Worm (Caenorhabditis elegans) whole organism, midembryonic: ENCODE measurements around the gene pqn-94.
"Not testable (repeated sequence)": the region's sequence is repeated elsewhere in the genome, so short reads cannot be mapped to it uniquely, and the experiment has no call there.

Experiments
- T22C8.4 ChIP-seq: fragments of 200-800 bp; sonication (Bioruptor generic); IDR thresholded peaks from 2 replicates; pipeline ENCODE4 v1.3.6; 2022; ENCODE audit warnings: missing genetic modification characterization, missing compliant biosample characterization
- cog-1 ChIP-seq: sonication (generic microtip); optimal IDR thresholded peaks from 2 replicates; lab custom pipeline; 2016; ENCODE audit warnings: missing genetic modification characterization, missing compliant biosample characterization
- flt-1 ChIP-seq: fragments of 200-800 bp; sonication (Bioruptor generic); IDR thresholded peaks from 2 replicates; pipeline ENCODE4 v1.3.6; 2022; ENCODE audit warnings: missing genetic modification characterization, missing compliant biosample characterization
- klf-2 ChIP-seq: fragments of 200-800 bp; sonication (Bioruptor generic); conservative IDR thresholded peaks from 2 replicates; pipeline ENCODE4 v1.3.6; 2022; ENCODE audit warnings: missing genetic modification reagents, missing genetic modification characterization, missing compliant biosample characterization
- med-1 ChIP-seq: sonication (generic microtip); optimal IDR thresholded peaks from 2 replicates; lab custom pipeline; 2017; ENCODE audit warnings: missing genetic modification characterization, mild to moderate bottlenecking, missing compliant biosample characterization, antibody characterized with exemption, missing genetic modification reagents; ENCODE audit not compliant: insufficient read depth
- ref-1 ChIP-seq: fragments of 200-800 bp; sonication (Bioruptor generic); conservative IDR thresholded peaks from 2 replicates; pipeline ENCODE4 v1.3.6; 2022; ENCODE audit warnings: missing genetic modification reagents, missing genetic modification characterization, missing compliant biosample characterization
- tab-1 ChIP-seq: fragments of 200-800 bp; sonication (Bioruptor generic); IDR thresholded peaks from 2 replicates; pipeline ENCODE4 v1.3.6; 2022; ENCODE audit warnings: missing genetic modification characterization, missing compliant biosample characterization
- ztf-23 ChIP-seq: fragments of 200-800 bp; sonication (Bioruptor generic); IDR thresholded peaks from 2 replicates; pipeline ENCODE4 v1.3.6; 2022; ENCODE audit warnings: missing genetic modification reagents, missing genetic modification characterization, missing compliant biosample characterization
- ztf-29 ChIP-seq: fragments of 200-800 bp; sonication (Bioruptor generic); IDR thresholded peaks from 2 replicates; pipeline ENCODE4 v1.3.6; 2022; ENCODE audit warnings: missing genetic modification reagents, missing genetic modification characterization, missing compliant biosample characterization

Gene pqn-94

DNA sequence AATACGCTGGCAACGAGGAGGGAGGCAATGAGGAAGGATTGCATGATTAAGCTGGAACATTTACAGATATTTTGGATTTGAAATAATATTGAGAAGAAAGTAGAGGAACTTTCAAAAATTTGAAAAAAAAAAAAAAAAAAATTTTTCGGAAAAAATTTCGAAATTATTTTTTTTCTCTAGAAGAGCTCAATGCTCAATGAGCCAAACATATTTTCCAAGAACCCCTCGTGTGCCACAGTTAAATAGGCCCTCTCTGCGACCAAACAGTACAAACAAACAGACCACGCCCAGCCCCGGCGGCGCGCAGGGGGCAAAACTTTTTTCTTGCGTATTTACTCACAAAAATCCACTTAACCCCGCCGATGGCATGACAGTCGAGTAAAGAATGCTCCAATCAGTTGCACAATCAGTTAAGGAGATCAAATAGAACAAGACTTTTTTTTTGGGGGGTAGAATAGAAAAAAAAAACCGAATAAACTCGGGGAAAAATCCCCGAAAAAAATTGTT, at the start of gene pqn-94:
pqn-94 (minus strand) TSS at position 51 of the 507 bp plus-strand sequence.
- no peak for TF ChIP-seq tab-1
- no peak for TF ChIP-seq flt-1
- no peak for TF ChIP-seq med-1
- no peak for TF ChIP-seq ztf-23 (GFP tag; lab: Robert Waterston, UW)
- TF ChIP-seq klf-2 = no peak
- no peak for TF ChIP-seq cog-1 (tag; lab: Kevin White, UChicago)
- no peak for TF ChIP-seq ref-1
- TF ChIP-seq T22C8.4 (GFP tag; lab: Robert Waterston, UW) = no peak
- TF ChIP-seq ztf-29 (GFP tag; lab: Robert Waterston, UW) = no peak

- TF ChIP-seq tab-1 = no peak
- TF ChIP-seq T22C8.4 (GFP tag; lab: Robert Waterston, UW) = no peak
- no peak for TF ChIP-seq ref-1
Measured at ce11 chrV:20325417-20325816, 45.8 kb upstream of the pqn-94 start, which contains the start of gene Y38H6A.1. Y38H6A.1 (plus strand) TSS chrV:20325717.

ce11 chrV:20317442-20317841, 37.8 kb upstream of the pqn-94 start, which contains the start of gene Y113G7C.1:
Y113G7C.1 (plus strand) TSS chrV:20317742.
- TF ChIP-seq cog-1 (tag; lab: Kevin White, UChicago) (no peak), T22C8.4 (GFP tag; lab: Robert Waterston, UW) (peak; percentile 20; the same call in 1 of the 2 replicates), med-1 (no peak), tab-1 (no peak), ztf-23 (GFP tag; lab: Robert Waterston, UW) (no peak)

DNA sequence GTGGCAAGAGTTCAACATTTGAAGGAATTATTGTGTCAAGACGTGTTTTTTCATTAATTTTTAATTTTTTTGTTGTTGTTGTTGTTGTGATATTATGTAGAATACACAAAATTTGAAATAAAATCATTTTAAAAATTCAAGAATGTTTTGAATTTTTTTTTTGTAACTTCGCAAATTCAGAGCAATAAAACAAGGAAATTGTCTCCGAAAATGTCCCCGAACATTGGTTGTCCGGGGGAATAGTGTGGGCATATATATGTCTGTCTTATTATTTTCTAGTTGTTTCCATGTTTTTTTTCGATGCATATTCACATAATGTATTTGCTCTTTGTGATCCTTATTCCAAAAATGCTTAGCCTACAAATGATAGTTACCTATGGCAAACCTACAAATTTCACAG, 31.9 kb upstream of the pqn-94 start, which contains the start of gene clec-262:
clec-262 (plus strand) TSS at position 301 of the 400 bp plus-strand sequence.
- TF ChIP-seq ztf-29 (GFP tag; lab: Robert Waterston, UW) = no peak

- TF ChIP-seq tab-1 (no peak), flt-1 (no peak), ztf-29 (GFP tag; lab: Robert Waterston, UW) (no peak), T22C8.4 (GFP tag; lab: Robert Waterston, UW) (no peak), klf-2 (no peak), med-1 (no peak), ztf-23 (GFP tag; lab: Robert Waterston, UW) (no peak), cog-1 (tag; lab: Kevin White, UChicago) (no peak)
Measured at ce11 chrV:20310575-20310974, 30.9 kb upstream of the pqn-94 start, which contains the start of gene ZC15.10. ZC15.10 (plus strand) TSS chrV:20310736.

ce11 chrV:20305803-20306202, 26.1 kb upstream of the pqn-94 start, which contains the start of gene ZC15.1:
ZC15.1 (plus strand) TSS chrV:20306103.
- TF ChIP-seq ztf-23 (GFP tag; lab: Robert Waterston, UW) (no peak), med-1 (no peak), klf-2 (no peak)

- TF ChIP-seq klf-2; cog-1 (tag; lab: Kevin White, UChicago); T22C8.4 (GFP tag; lab: Robert Waterston, UW): not testable (repeated sequence)
Measured at ce11 chrV:20303288-20303687, 23.6 kb upstream of the pqn-94 start, which contains the start of gene ZC15.3. ZC15.3 (plus strand) TSS chrV:20303588.

DNA sequence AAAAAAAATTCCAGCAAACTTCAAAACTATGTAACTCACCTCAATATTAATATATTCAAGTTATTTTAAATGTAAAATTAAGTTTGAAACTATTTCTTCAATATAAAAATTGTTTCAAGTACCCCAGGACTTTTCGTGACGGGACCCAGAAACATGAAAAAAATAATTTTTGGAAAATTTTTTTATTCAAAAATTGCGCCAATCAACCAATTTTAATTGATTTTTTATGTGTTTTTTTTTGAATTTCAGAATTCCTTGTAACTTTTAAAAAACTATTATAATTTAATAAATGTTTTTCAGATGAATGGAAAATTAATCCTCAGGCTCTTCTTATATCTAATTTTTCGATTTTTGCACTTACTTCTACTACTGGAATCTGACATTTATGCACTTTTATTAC, 18.0 kb upstream of the pqn-94 start, which contains the start of gene ZC15.5:
ZC15.5 (plus strand) TSS at position 301 of the 400 bp plus-strand sequence.
- TF ChIP-seq ztf-29 (GFP tag; lab: Robert Waterston, UW) = no peak
- TF ChIP-seq cog-1 (tag; lab: Kevin White, UChicago) = no peak
- no peak for TF ChIP-seq T22C8.4 (GFP tag; lab: Robert Waterston, UW)
- TF ChIP-seq med-1 = no peak
- no peak for TF ChIP-seq tab-1
- TF ChIP-seq flt-1 = no peak
- TF ChIP-seq klf-2 = no peak
- TF ChIP-seq ztf-23 (GFP tag; lab: Robert Waterston, UW) = no peak
- no peak for TF ChIP-seq ref-1

DNA sequence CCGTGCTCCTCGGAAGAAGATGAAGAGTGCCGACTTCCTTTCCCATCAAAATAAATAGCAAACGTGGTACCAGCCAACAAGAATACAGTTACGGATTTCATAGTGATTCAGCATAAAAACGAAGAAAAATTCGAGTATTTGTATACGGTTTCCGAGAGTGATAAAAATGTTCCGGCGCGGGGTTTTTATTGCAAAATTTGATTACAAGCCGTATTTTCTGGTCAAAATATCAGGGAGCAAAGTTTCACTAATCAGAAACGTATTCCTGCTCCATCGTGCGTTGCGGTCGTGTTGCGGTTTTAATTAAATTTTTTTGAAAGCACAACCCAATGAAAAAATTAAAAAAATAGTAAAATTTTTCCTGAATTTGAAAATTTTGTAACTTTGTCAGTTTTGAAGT, 14.7 kb upstream of the pqn-94 start, which contains the start of gene clec-261:
clec-261 (minus strand) TSS at position 101 of the 400 bp plus-strand sequence.
- TF ChIP-seq T22C8.4 (GFP tag; lab: Robert Waterston, UW) (no peak), ztf-29 (GFP tag; lab: Robert Waterston, UW) (no peak), tab-1 (no peak), flt-1 (no peak), klf-2 (no peak), ref-1 (no peak), ztf-23 (GFP tag; lab: Robert Waterston, UW) (no peak)

DNA sequence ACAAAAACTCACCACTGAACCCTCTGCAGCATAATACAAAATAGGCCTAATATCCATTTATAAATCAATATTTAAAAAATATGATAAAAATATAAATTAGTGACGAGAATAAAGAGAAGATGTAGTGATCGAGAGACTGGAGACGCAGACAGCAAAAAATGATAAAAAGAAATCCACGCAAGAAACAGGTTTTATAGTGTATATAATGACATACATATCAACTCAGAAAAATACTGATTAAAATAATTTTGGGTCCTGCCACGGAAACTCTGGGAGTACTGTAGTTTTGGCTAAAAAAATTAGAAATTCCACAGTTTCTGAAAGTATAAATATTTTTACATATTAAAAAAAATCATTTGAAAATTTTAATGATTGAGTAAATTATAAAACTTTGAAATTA, 9.7 kb upstream of the pqn-94 start, which contains the start of gene mlt-4:
mlt-4 (minus strand) TSS at position 101 of the 400 bp plus-strand sequence.
- no peak for TF ChIP-seq ztf-23 (GFP tag; lab: Robert Waterston, UW)

- no peak for TF ChIP-seq tab-1
- TF ChIP-seq T22C8.4 (GFP tag; lab: Robert Waterston, UW) = no peak
- TF ChIP-seq ref-1 = no peak
- TF ChIP-seq med-1 = no peak
Measured at ce11 chrV:20282827-20283226, 3.2 kb upstream of the pqn-94 start.

DNA sequence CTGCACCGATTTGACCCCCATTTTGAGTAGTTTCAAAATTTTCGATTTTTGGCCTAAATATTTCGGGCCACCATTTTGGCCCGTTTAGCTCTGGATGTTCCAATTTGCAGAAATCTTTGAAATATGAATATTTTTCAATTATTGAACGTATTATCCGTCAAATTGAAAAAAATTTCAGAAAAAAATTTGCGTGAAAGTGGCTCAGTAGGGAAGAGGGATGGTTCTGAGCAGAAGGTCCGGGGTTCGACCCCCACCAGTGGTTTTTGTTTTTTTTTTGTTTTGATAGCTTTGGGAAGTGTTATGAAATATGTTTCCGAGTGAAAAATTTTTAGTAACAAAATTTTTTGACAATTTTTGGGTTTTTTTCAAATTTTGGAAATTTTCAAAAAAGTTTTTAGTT, 352 bp downstream of the pqn-94 start:
- no peak for TF ChIP-seq ztf-29 (GFP tag; lab: Robert Waterston, UW)
- no peak for TF ChIP-seq ztf-23 (GFP tag; lab: Robert Waterston, UW)
- TF ChIP-seq klf-2 = no peak
- TF ChIP-seq T22C8.4 (GFP tag; lab: Robert Waterston, UW) = no peak
- TF ChIP-seq cog-1 (tag; lab: Kevin White, UChicago) = no peak
- no peak for TF ChIP-seq tab-1
- no peak for TF ChIP-seq med-1
- TF ChIP-seq ref-1 = no peak
- no peak for TF ChIP-seq flt-1
